Worm (Caenorhabditis elegans): Measurements from ENCODE around the gene T10C6.15.
"Not testable (repeated sequence)": the region's sequence is repeated elsewhere in the genome, so short reads cannot be mapped to it uniquely, and the experiment has no call there.

- TF ChIP-seq dmd-8 (GFP tag; IDR thresholded peaks at IDR 0.05); nhr-237 (tag; optimal IDR thresholded peaks at IDR 0.05): not testable (repeated sequence)
Measured at ce11 chrV:16041925-16042742, 3.6 kb downstream of the T10C6.15 start, which contains the start of the genes his-2 and his-1.
